Fruit fly (Drosophila melanogaster) whole organism, embryonic: Measurements from ENCODE around the gene CG31609.

Source experiments
- Antp ChIP-seq: fragments of 200-800 bp; sonication (Bioruptor generic); optimal IDR thresholded peaks from 3 replicates; lab custom pipeline; 2016; ENCODE audit warnings: missing biosample characterization, missing genetic modification characterization
- CG10979 ChIP-seq: fragments of 200-800 bp; sonication (Bioruptor generic); optimal IDR thresholded peaks from 2 replicates; lab custom pipeline; 2018; ENCODE audit warnings: missing biosample characterization, mild to moderate bottlenecking, missing genetic modification characterization, moderate library complexity
- CG11560 ChIP-seq: fragments of 200-800 bp; sonication (Bioruptor generic); IDR thresholded peaks from 3 replicates; pipeline ENCODE4 v1.3.6; 2022; ENCODE audit warnings: missing biosample characterization, missing genetic modification characterization
- CG12236 ChIP-seq: fragments of 200-800 bp; sonication (Bioruptor generic); optimal IDR thresholded peaks from 2 replicates; lab custom pipeline; 2016; ENCODE audit warnings: missing biosample characterization, missing genetic modification characterization
- CG12659 ChIP-seq: fragments of 200-800 bp; sonication (Bioruptor generic); optimal IDR thresholded peaks from 3 replicates; lab custom pipeline; 2017; ENCODE audit warnings: mild to moderate bottlenecking, missing biosample characterization, missing genetic modification reagents, missing genetic modification characterization
- CG12942 ChIP-seq: fragments of 200-800 bp; sonication (Bioruptor generic); optimal IDR thresholded peaks from 3 replicates; lab custom pipeline; 2016; ENCODE audit warnings: missing biosample characterization, missing genetic modification characterization
- CG14014 ChIP-seq: fragments of 200-800 bp; sonication (Bioruptor generic); IDR thresholded peaks from 2 replicates; pipeline ENCODE4 v1.3.6; 2022; ENCODE audit warnings: missing biosample characterization, missing genetic modification characterization
- CG14710 ChIP-seq: fragments of 200-800 bp; sonication (Bioruptor generic); optimal IDR thresholded peaks from 3 replicates; lab custom pipeline; 2019; ENCODE audit warnings: missing biosample characterization, mild to moderate bottlenecking, missing genetic modification characterization, moderate library complexity
- CG15601 ChIP-seq: fragments of 200-800 bp; sonication (Bioruptor generic); optimal IDR thresholded peaks from 3 replicates; lab custom pipeline; 2019; ENCODE audit warnings: missing biosample characterization, mild to moderate bottlenecking, missing genetic modification characterization, moderate library complexity
- CG15696 ChIP-seq: fragments of 200-800 bp; sonication (Bioruptor generic); optimal IDR thresholded peaks from 2 replicates; lab custom pipeline; 2019; ENCODE audit warnings: missing biosample characterization, mild to moderate bottlenecking, missing genetic modification characterization, moderate library complexity
- CG16779 ChIP-seq: fragments of 200-800 bp; sonication (Bioruptor generic); IDR thresholded peaks from 2 replicates; pipeline ENCODE4 v1.3.6; 2022; ENCODE audit warnings: missing biosample characterization, missing genetic modification characterization
- CG16863 ChIP-seq: fragments of 200-800 bp; sonication (Bioruptor generic); optimal IDR thresholded peaks from 3 replicates; lab custom pipeline; 2016; ENCODE audit warnings: missing biosample characterization, missing genetic modification characterization
- CG17359 ChIP-seq: fragments of 200-800 bp; sonication (Bioruptor generic); optimal IDR thresholded peaks from 3 replicates; lab custom pipeline; 2018; ENCODE audit warnings: missing biosample characterization, mild to moderate bottlenecking, missing genetic modification characterization, moderate library complexity
- CG17802 ChIP-seq: fragments of 200-800 bp; sonication (Bioruptor generic); optimal IDR thresholded peaks from 2 replicates; lab custom pipeline; 2018; ENCODE audit warnings: missing biosample characterization, mild to moderate bottlenecking, missing genetic modification characterization, moderate library complexity
- CG32532 ChIP-seq: fragments of 200-800 bp; sonication (Bioruptor generic); IDR thresholded peaks from 2 replicates; pipeline ENCODE4 v1.3.6; 2022; ENCODE audit warnings: missing biosample characterization, missing genetic modification characterization
- CG3726 ChIP-seq: fragments of 200-800 bp; sonication (Bioruptor generic); IDR thresholded peaks from 3 replicates; pipeline ENCODE4, ENCODE4 v1.3.6; 2022; ENCODE audit warnings: missing biosample characterization, missing genetic modification characterization
- CG3847 ChIP-seq: fragments of 200-800 bp; sonication (Bioruptor generic); IDR thresholded peaks from 2 replicates; pipeline ENCODE4 v1.3.6; 2022; ENCODE audit warnings: missing biosample characterization, missing genetic modification characterization
- CG5245 ChIP-seq: fragments of 200-800 bp; sonication (Bioruptor generic); optimal IDR thresholded peaks from 3 replicates; lab custom pipeline; 2016; ENCODE audit warnings: missing biosample characterization, missing genetic modification characterization
- CG6272 ChIP-seq: fragments of 200-800 bp; sonication (Bioruptor generic); IDR thresholded peaks from 2 replicates; pipeline ENCODE4 v1.3.6; 2022; ENCODE audit warnings: missing biosample characterization, missing genetic modification characterization
- CG6654 ChIP-seq: fragments of 200-800 bp; sonication (Bioruptor generic); optimal IDR thresholded peaks from 2 replicates; lab custom pipeline; 2017; ENCODE audit warnings: missing biosample characterization, mild to moderate bottlenecking, missing genetic modification characterization
- CG7556 ChIP-seq: fragments of 200-800 bp; sonication (Bioruptor generic); optimal IDR thresholded peaks from 2 replicates; lab custom pipeline; 2017; ENCODE audit warnings: missing biosample characterization, mild to moderate bottlenecking, missing genetic modification characterization
- CG7839 ChIP-seq: fragments of 200-800 bp; sonication (Bioruptor generic); optimal IDR thresholded peaks from 3 replicates; lab custom pipeline; 2018; ENCODE audit warnings: missing biosample characterization, mild to moderate bottlenecking, missing genetic modification characterization, moderate library complexity
- CG7987 ChIP-seq: fragments of 200-800 bp; sonication (Bioruptor generic); optimal IDR thresholded peaks from 2 replicates; lab custom pipeline; 2018; ENCODE audit warnings: missing biosample characterization, mild to moderate bottlenecking, missing genetic modification characterization, moderate library complexity
- CG8924 ChIP-seq: fragments of 200-800 bp; optimal IDR thresholded peaks from 3 replicates; lab custom pipeline; 2019; ENCODE audit warnings: missing biosample characterization, mild to moderate bottlenecking, missing genetic modification characterization, moderate library complexity
- CG9932 ChIP-seq: fragments of 200-800 bp; sonication (Bioruptor generic); IDR thresholded peaks from 2 replicates; pipeline ENCODE4 v1.3.6; 2022; ENCODE audit warnings: missing biosample characterization, missing genetic modification characterization
- Dp ChIP-seq: fragments of 200-800 bp; sonication (Bioruptor generic); optimal IDR thresholded peaks from 2 replicates; lab custom pipeline; 2018; ENCODE audit warnings: missing biosample characterization, mild to moderate bottlenecking, missing genetic modification characterization, moderate library complexity
- E2f2 ChIP-seq: fragments of 200-800 bp; sonication (Bioruptor generic); IDR thresholded peaks from 2 replicates; pipeline ENCODE4 v1.3.6; 2022; ENCODE audit warnings: missing biosample characterization, missing genetic modification characterization
- Eip74EF ChIP-seq, 2 experiments: fragments of 200-800 bp in 1 of 2; fragments of >200 bp in 1 of 2; sonication (Bioruptor generic) in 1 of 2; optimal IDR thresholded peaks; 2 replicates each; lab custom pipeline; 2017 to 2019; ENCODE audit warnings: missing biosample characterization in 2 of 2, missing genetic modification characterization in 2 of 2, mild to moderate bottlenecking in 1 of 2, moderate library complexity in 1 of 2
- Gug ChIP-seq: fragments of 200-800 bp; sonication (Bioruptor generic); IDR thresholded peaks from 4 replicates; pipeline ENCODE4 v1.3.6; 2022; ENCODE audit warnings: missing biosample characterization, missing genetic modification characterization
- HmgD ChIP-seq: fragments of 200-800 bp; sonication (Bioruptor generic); optimal IDR thresholded peaks from 3 replicates; lab custom pipeline; 2016; ENCODE audit warnings: missing biosample characterization, missing genetic modification characterization
- Lhr ChIP-seq: fragments of 200-800 bp; sonication (Bioruptor generic); optimal IDR thresholded peaks from 3 replicates; lab custom pipeline; 2017; ENCODE audit warnings: mild to moderate bottlenecking, missing biosample characterization, missing genetic modification reagents, missing genetic modification characterization
- Nf-YC ChIP-seq: fragments of 200-800 bp; optimal IDR thresholded peaks from 3 replicates; lab custom pipeline; 2019; ENCODE audit warnings: missing biosample characterization, mild to moderate bottlenecking, missing genetic modification characterization, moderate library complexity
- Xbp1 ChIP-seq: fragments of 200-800 bp; sonication (Bioruptor generic); optimal IDR thresholded peaks from 3 replicates; lab custom pipeline; 2016; ENCODE audit warnings: missing biosample characterization, mild to moderate bottlenecking, missing genetic modification characterization
- btn ChIP-seq: fragments of 200-800 bp; sonication (Bioruptor generic); optimal IDR thresholded peaks from 2 replicates; lab custom pipeline; 2016; ENCODE audit warnings: missing biosample characterization, missing genetic modification characterization
- ci ChIP-seq: fragments of 200-800 bp; sonication (Bioruptor generic); IDR thresholded peaks from 3 replicates; pipeline ENCODE4 v1.3.6; 2022; ENCODE audit warnings: missing biosample characterization, missing genetic modification characterization
- croc ChIP-seq: fragments of 200-800 bp; sonication (Bioruptor generic); conservative IDR thresholded peaks from 3 replicates; pipeline ENCODE4 v1.3.6; 2022; ENCODE audit warnings: missing biosample characterization, missing genetic modification characterization
- danr ChIP-seq: fragments of 200-800 bp; sonication (Bioruptor generic); IDR thresholded peaks from 2 replicates; pipeline ENCODE4 v1.3.6; 2022; ENCODE audit warnings: missing biosample characterization, missing genetic modification characterization
- dati ChIP-seq: fragments of 200-800 bp; sonication (Bioruptor generic); IDR thresholded peaks from 2 replicates; pipeline ENCODE4 v1.3.6; 2022; ENCODE audit warnings: missing biosample characterization, missing genetic modification characterization
- fd102C ChIP-seq: fragments of 200-800 bp; sonication (Bioruptor generic); optimal IDR thresholded peaks from 2 replicates; lab custom pipeline; 2018; ENCODE audit warnings: missing biosample characterization, mild to moderate bottlenecking, missing genetic modification characterization, moderate library complexity
- fd3F ChIP-seq: fragments of 200-800 bp; sonication (Bioruptor generic); optimal IDR thresholded peaks from 2 replicates; lab custom pipeline; 2018; ENCODE audit warnings: missing biosample characterization, mild to moderate bottlenecking, missing genetic modification characterization, moderate library complexity
- gem ChIP-seq: fragments of 200-800 bp; sonication (Bioruptor generic); optimal IDR thresholded peaks from 2 replicates; lab custom pipeline; 2019; ENCODE audit warnings: missing biosample characterization, mild to moderate bottlenecking, missing genetic modification characterization, moderate library complexity
- gsb-n ChIP-seq: fragments of 200-800 bp; sonication (Bioruptor generic); optimal IDR thresholded peaks from 3 replicates; lab custom pipeline; 2018; ENCODE audit warnings: missing biosample characterization, mild to moderate bottlenecking, missing genetic modification characterization
- kah ChIP-seq: fragments of 200-800 bp; sonication (Bioruptor generic); optimal IDR thresholded peaks from 2 replicates; lab custom pipeline; 2018; ENCODE audit warnings: missing biosample characterization, mild to moderate bottlenecking, missing genetic modification characterization
- nmo ChIP-seq: fragments of 200-800 bp; sonication (Bioruptor generic); optimal IDR thresholded peaks from 2 replicates; lab custom pipeline; 2018; ENCODE audit warnings: missing biosample characterization, mild to moderate bottlenecking, missing genetic modification characterization, moderate library complexity
- odd ChIP-seq: fragments of 200-800 bp; sonication (Bioruptor generic); optimal IDR thresholded peaks from 2 replicates; lab custom pipeline; 2017; ENCODE audit warnings: missing biosample characterization, mild to moderate bottlenecking, missing genetic modification characterization
- otp ChIP-seq: fragments of 200-800 bp; sonication (Bioruptor generic); IDR thresholded peaks from 3 replicates; pipeline ENCODE4, ENCODE4 v1.3.6; 2022; ENCODE audit warnings: missing biosample characterization, missing genetic modification characterization
- pnt ChIP-seq: fragments of 200-800 bp; sonication (Bioruptor generic); optimal IDR thresholded peaks from 3 replicates; lab custom pipeline; 2016; ENCODE audit warnings: missing biosample characterization, missing genetic modification characterization
- ranshi ChIP-seq: fragments of 200-800 bp; sonication (Bioruptor generic); IDR thresholded peaks from 2 replicates; pipeline ENCODE4 v1.3.6; 2022; ENCODE audit warnings: missing biosample characterization, missing genetic modification characterization
- scrt ChIP-seq: fragments of 200-800 bp; sonication (Bioruptor generic); optimal IDR thresholded peaks from 2 replicates; lab custom pipeline; 2018; ENCODE audit warnings: missing biosample characterization, mild to moderate bottlenecking, missing genetic modification characterization, moderate library complexity
- trh ChIP-seq: fragments of 200-800 bp; sonication (Bioruptor generic); optimal IDR thresholded peaks from 2 replicates; lab custom pipeline; 2016; ENCODE audit warnings: missing biosample characterization, missing genetic modification characterization

Gene CG31609

dm6 chr2L:9133169-9133568 is 35.8 kb downstream of the CG31609 start (continued):
- TF ChIP-seq CG12659 (peak; percentile 43), Nf-YC (tag; lab: Kevin White, UChicago) (peak; percentile 46), CG12236 (GFP tag; lab: Kevin White, UChicago) (no peak), otp (GFP tag; lab: Robert Waterston, UW) (peak; percentile 64; the same call in 2 of the 3 replicates), odd (peak; percentile 44), CG14710 (tag; lab: Kevin White, UChicago) (peak; percentile 90), CG6654 (GFP tag; lab: Kevin White, UChicago) (peak; percentile 11), fd102C (GFP tag; lab: Kevin White, UChicago) (no peak), croc (GFP tag; lab: Robert Waterston, UW) (peak; percentile 63), Lhr (GFP tag; lab: Kevin White, UChicago) (peak; percentile 23), CG12942 (GFP tag; lab: Kevin White, UChicago) (peak; percentile 43), btn (GFP tag; lab: Kevin White, UChicago) (no peak), CG5245 (GFP tag; lab: Kevin White, UChicago) (peak; percentile 51), HmgD (GFP tag; lab: Kevin White, UChicago) (no peak), gsb-n (tag; lab: Kevin White, UChicago) (peak; percentile 93), scrt (GFP tag; lab: Kevin White, UChicago) (peak; percentile 61), E2f2 (GFP tag; lab: Robert Waterston, UW) (peak; percentile 37; the same call in 1 of the 2 replicates), Antp (GFP tag; lab: Kevin White, UChicago) (no peak), CG7556 (GFP tag; lab: Kevin White, UChicago) (peak; percentile 78), nmo (GFP tag; lab: Kevin White, UChicago) (peak; percentile 87), danr (0 out of 2 replicates have a peak, but pooled peaks have one; percentile 47), CG9932 (GFP tag; lab: Robert Waterston, UW) (no peak), CG15696 (tag; lab: Kevin White, UChicago) (peak; percentile 71), ci (GFP tag; lab: Robert Waterston, UW) (peak; percentile 78), CG10979 (tag; lab: Kevin White, UChicago) (peak; percentile 89), dati (GFP tag; lab: Robert Waterston, UW) (peak; percentile 36; the same call in 1 of the 2 replicates), Gug (GFP tag; lab: Robert Waterston, UW) (no peak), fd3F (GFP tag; lab: Kevin White, UChicago) (peak; percentile 30), CG32532 (GFP tag; lab: Robert Waterston, UW) (peak; percentile 65), CG3726 (GFP tag; lab: Robert Waterston, UW) (0 out of 3 replicates have a peak, but pooled peaks have one; percentile 40), CG16779 (GFP tag; lab: Robert Waterston, UW) (no peak), CG8924 (tag; lab: Kevin White, UChicago) (peak; percentile 85), kah (GFP tag; lab: Kevin White, UChicago) (peak; percentile 67), gem (tag; lab: Kevin White, UChicago) (peak; percentile 91), ranshi (GFP tag; lab: Robert Waterston, UW) (peak; percentile 77), CG11560 (no peak), pnt (GFP tag; lab: Kevin White, UChicago) (no peak), Xbp1 (GFP tag; lab: Kevin White, UChicago) (peak; percentile 71), CG7987 (GFP tag; lab: Kevin White, UChicago) (no peak), Eip74EF (GFP tag; optimal IDR thresholded peaks at IDR 0.05; lab: Kevin White, UChicago) (peak in 1 of 2 experiments; percentile 79), CG17802 (tag; lab: Kevin White, UChicago) (peak; percentile 3), CG17359 (tag; lab: Kevin White, UChicago) (peak; percentile 89), CG3847 (GFP tag; lab: Robert Waterston, UW) (peak; percentile 35; the same call in 1 of the 2 replicates), CG7839 (tag; lab: Kevin White, UChicago) (peak; percentile 81), CG14014 (GFP tag; lab: Robert Waterston, UW) (peak; percentile 32; the same call in 1 of the 2 replicates), CG16863 (GFP tag; lab: Kevin White, UChicago) (no peak), trh (GFP tag; lab: Kevin White, UChicago) (peak; percentile 21), CG15601 (peak; percentile 81), CG6272 (0 out of 2 replicates have a peak, but pooled peaks have one; percentile 6), Dp (GFP tag; lab: Kevin White, UChicago) (no peak)
